Worm (Caenorhabditis elegans) whole organism, L1 larva: ENCODE data around the gene T25B9.2.

ENCODE experiments used
- Y116A8C.19 ChIP-seq: sonication (generic microtip); optimal IDR thresholded peaks from 2 replicates; lab custom pipeline; 2016; ENCODE audit warnings: missing compliant biosample characterization, missing genetic modification characterization, borderline replicate concordance
- ceh-82 ChIP-seq, 3 experiments: fragments of 150-350 bp in 1 of 3; sonication (generic microtip) in 2 of 3; optimal IDR thresholded peaks; 2 replicates each; lab custom pipeline; 2014 to 2017; ENCODE audit warnings: missing biosample characterization in 3 of 3, missing genetic modification characterization in 3 of 3
- egl-13 ChIP-seq: sonication (generic microtip); optimal IDR thresholded peaks from 2 replicates; lab custom pipeline; 2016; ENCODE audit warnings: missing genotype, missing genetic modification reagents, missing genetic modification characterization, missing compliant biosample characterization
- jun-1 ChIP-seq: fragments of 150-350 bp; optimal IDR thresholded peaks from 2 replicates; lab custom pipeline; 2014; ENCODE audit warnings: missing biosample characterization, missing genetic modification reagents, missing genetic modification characterization
- lin-35 ChIP-seq, 2 experiments: fragments of 150-350 bp; optimal IDR thresholded peaks; 2 replicates each; lab custom pipeline; 2014; ENCODE audit warnings: missing biosample characterization in 2 of 2, missing genetic modification characterization in 2 of 2, missing genetic modification reagents in 2 of 2
- mdl-1 ChIP-seq, 2 experiments: fragments of 150-350 bp; optimal IDR thresholded peaks; 2 replicates each; lab custom pipeline; 2014 to 2017; ENCODE audit warnings: missing biosample characterization in 2 of 2, missing genetic modification characterization in 2 of 2, inconsistent platforms in 1 of 2
- nhr-76 ChIP-seq: sonication (generic microtip); optimal IDR thresholded peaks from 2 replicates; lab custom pipeline; 2017; ENCODE audit warnings: missing biosample characterization, missing genetic modification characterization
- pqm-1 ChIP-seq: sonication (generic microtip); optimal IDR thresholded peaks from 3 replicates; lab custom pipeline; 2017; ENCODE audit warnings: missing biosample characterization, missing genetic modification characterization
- xbp-1 ChIP-seq: sonication (generic microtip); optimal IDR thresholded peaks from 2 replicates; lab custom pipeline; 2016; ENCODE audit warnings: missing genetic modification characterization, missing compliant biosample characterization

ce11 chrIV:10769353-10769752 is 17.7 kb upstream of the T25B9.2 start, which contains the start of gene T25B9.9:
- TF ChIP-seq mdl-1 (tag; optimal IDR thresholded peaks at IDR 0.05; lab: Kevin White, UChicago) (no peak), jun-1 (tag; lab: Kevin White, UChicago) (no peak), xbp-1 (tag; lab: Kevin White, UChicago) (no peak), pqm-1 (no peak), lin-35 (GFP tag; optimal IDR thresholded peaks at IDR 0.05; lab: Kevin White, UChicago) (no peak), egl-13 (tag; lab: Kevin White, UChicago) (no peak), Y116A8C.19 (tag; lab: Kevin White, UChicago) (no peak), nhr-76 (no peak), ceh-82 (tag; optimal IDR thresholded peaks at IDR 0.05; lab: Kevin White, UChicago) (no peak)
